Fruit fly (Drosophila melanogaster): ENCODE measurements around the gene CG17032.

dm6 chr3L:15981403-15981802 lies 22.8 kb downstream of the CG17032 start:
- TF ChIP-seq fru (GFP tag; optimal IDR thresholded peaks at IDR 0.05) = no peak
- no peak for TF ChIP-seq Hr83 (GFP tag; optimal IDR thresholded peaks at IDR 0.05; ENCODE audit: poor library complexity, severe bottlenecking)
- no peak for TF ChIP-seq tai (GFP tag; optimal IDR thresholded peaks at IDR 0.05)
- TF ChIP-seq foxo (GFP tag; optimal IDR thresholded peaks at IDR 0.05) = no peak
- TF ChIP-seq pan (optimal IDR thresholded peaks at IDR 0.05) = no peak
- no peak for TF ChIP-seq sage (GFP tag; optimal IDR thresholded peaks at IDR 0.05)
- TF ChIP-seq usp (GFP tag; optimal IDR thresholded peaks at IDR 0.05) = no peak
